Worm (Caenorhabditis elegans): ENCODE measurements around the gene del-2.

Gene del-2

DNA sequence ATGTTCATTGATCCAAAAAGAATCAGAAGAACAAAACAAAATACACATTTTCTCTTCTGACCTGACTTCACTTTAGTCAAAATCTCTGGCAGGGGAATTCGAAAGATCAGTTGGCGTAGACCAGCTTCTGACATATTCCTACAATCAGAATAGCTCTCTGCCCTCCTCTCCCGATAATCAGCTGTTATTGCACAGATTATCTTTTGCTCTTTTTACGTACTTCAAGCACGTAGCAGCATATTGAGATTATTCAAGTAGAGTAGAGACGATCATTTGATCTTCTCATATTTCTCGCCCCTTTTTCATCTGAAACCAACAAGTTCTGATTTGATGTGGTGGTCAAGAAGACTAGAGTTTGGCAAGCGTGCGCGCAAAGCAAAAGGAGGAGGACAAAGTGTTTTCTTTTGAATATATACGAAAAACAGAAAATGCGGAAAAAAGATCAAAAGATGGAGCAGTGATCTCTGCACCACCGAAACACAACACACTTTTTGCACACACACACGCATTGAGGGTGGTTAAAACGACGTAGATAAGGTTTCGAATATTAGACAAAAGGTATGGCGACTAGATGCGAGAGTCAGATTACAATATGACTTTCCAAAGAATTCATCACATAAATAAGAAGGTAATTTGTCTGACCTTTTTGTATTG, 32.0 kb upstream of the del-2 start:
- TF ChIP-seq ztf-28 (GFP tag; IDR thresholded peaks at IDR 0.05) = no peak
- TF ChIP-seq nhr-80 (tag; optimal IDR thresholded peaks at IDR 0.05) = peak; percentile 29
- TF ChIP-seq nfyb-1 (GFP tag; IDR thresholded peaks at IDR 0.05) = 0 out of 2 replicates have a peak, but pooled peaks have one; percentile 8

DNA sequence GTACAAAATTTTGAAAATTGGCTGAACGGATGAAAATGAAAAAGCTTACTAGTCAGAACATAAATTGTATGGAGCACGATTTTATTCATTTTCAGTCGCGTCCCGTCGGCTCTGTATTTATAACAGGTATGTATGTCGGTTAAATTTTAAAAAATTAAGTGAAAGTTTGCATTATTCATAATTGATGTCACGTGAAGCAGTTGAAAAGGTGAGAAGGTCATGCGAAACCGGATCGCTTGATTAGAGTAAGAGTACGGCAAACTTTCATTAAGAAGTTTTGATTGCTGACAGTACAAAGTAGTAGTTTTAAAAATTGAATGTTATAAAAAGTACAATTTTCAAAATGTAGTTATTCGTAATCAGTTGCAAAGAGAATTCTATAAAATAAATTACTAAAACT, 31.4 kb upstream of the del-2 start:
- TF ChIP-seq snpc-1.1 (tag; optimal IDR thresholded peaks at IDR 0.05; ENCODE audit: insufficient read depth) (no peak), sdz-38 (tag; optimal IDR thresholded peaks at IDR 0.05) (no peak), ekl-4 (GFP tag; IDR thresholded peaks at IDR 0.05) (no peak), C06A6.2 (GFP tag; conservative IDR thresholded peaks at IDR 0.05) (no peak), K12H6.12 (tag; optimal IDR thresholded peaks at IDR 0.05) (no peak), ceh-40 (GFP tag; IDR thresholded peaks at IDR 0.05) (no peak), tbp1 (GFP tag; optimal IDR thresholded peaks at IDR 0.05) (no peak), let-607 (tag; optimal IDR thresholded peaks at IDR 0.05) (no peak), F33H1.4 (GFP tag; IDR thresholded peaks at IDR 0.05) (no peak), F10E7.11 (tag; optimal IDR thresholded peaks at IDR 0.05) (no peak), pha-4 (tag; optimal IDR thresholded peaks at IDR 0.05) (no peak), B0261.1 (tag; optimal IDR thresholded peaks at IDR 0.05) (no peak), bed-2 (GFP tag; IDR thresholded peaks at IDR 0.05) (no peak), B0019.2 (GFP tag; conservative IDR thresholded peaks at IDR 0.05) (no peak), ceh-91 (GFP tag; IDR thresholded peaks at IDR 0.05) (no peak), die-1 (tag; optimal IDR thresholded peaks at IDR 0.05) (no peak), ama-1 (optimal IDR thresholded peaks at IDR 0.05) (no peak), ama-1 (GFP tag; optimal IDR thresholded peaks at IDR 0.05) (no peak), hrde-1 (tag; optimal IDR thresholded peaks at IDR 0.05; ENCODE audit: borderline replicate concordance) (no peak), tbx-9 (tag; optimal IDR thresholded peaks at IDR 0.05; ENCODE audit: borderline replicate concordance) (no peak)

DNA sequence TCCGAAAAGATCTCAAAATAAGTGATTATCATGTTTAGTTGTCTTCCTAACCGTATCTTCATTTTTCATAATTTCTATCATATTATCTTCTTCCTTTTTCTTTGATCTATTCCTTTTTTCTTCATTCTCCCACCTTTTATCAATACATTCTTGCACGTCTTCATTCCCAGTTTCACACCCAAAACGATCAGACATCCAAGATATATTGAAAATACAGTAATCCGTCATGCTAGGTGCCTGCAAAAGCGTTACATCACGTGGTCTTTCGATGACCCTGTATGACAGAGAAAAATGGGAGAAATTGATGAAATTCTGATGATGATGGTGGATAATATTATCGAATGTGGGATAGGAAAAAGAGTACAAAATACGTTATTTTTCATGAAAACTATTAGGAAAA, 30.6 kb upstream of the del-2 start:
- TF ChIP-seq somi-1 (GFP tag; optimal IDR thresholded peaks at IDR 0.05) (peak; percentile 82), F57A8.1 (GFP tag; optimal IDR thresholded peaks at IDR 0.05) (no peak), repo-1 (tag; optimal IDR thresholded peaks at IDR 0.05) (no peak), lin-40 (tag; optimal IDR thresholded peaks at IDR 0.05) (peak; percentile 53), cebp-1 (GFP tag; IDR thresholded peaks at IDR 0.05) (no peak), cebp-1 (tag; optimal IDR thresholded peaks at IDR 0.05) (peak; percentile 33), K12H6.12 (tag; optimal IDR thresholded peaks at IDR 0.05) (no peak), ztf-26 (tag; optimal IDR thresholded peaks at IDR 0.05) (peak; percentile 47)

DNA sequence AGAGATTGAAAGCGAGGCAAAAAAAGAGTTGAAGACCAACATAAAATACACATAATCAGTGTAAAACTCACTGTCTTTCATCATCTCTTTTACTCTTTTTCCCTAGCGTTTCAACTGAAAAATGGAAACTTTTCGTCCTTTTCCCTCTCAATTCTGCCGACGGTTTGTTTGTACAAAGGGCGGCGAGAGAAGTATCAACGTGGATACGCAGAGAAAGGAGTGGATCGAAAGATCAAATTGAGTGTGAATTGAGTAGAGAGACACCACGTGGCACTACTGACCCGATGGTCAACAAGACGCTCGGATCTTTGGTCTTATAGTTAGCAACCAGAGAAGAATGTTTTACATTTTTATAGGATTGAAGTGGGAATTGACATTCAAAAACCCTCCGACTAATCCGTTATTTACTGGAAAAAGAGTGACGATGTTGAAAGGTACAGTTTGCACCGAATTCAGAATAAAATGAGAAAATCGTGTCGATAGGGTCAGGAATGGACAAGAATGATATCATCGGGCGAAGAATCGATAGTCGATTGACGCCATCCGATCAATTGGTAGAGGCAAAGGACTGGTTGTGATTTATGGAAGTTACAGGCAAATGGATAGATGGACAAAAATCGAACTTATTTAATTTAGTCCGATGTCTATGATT, 29.3 kb upstream of the del-2 start:
- TF ChIP-seq rpc-1 (optimal IDR thresholded peaks at IDR 0.05) (no peak), rpc-1 (tag; optimal IDR thresholded peaks at IDR 0.05) (no peak), nhr-120 (GFP tag; IDR thresholded peaks at IDR 0.05) (no peak), madf-3 (GFP tag; IDR thresholded peaks at IDR 0.05) (no peak), Y79H2A.3 (GFP tag; conservative IDR thresholded peaks at IDR 0.05) (no peak), F22D6.2 (tag; optimal IDR thresholded peaks at IDR 0.05) (no peak), hsf-1 (GFP tag; IDR thresholded peaks at IDR 0.05) (no peak), nhr-27 (tag; optimal IDR thresholded peaks at IDR 0.05) (no peak), snpc-4 (GFP tag; optimal IDR thresholded peaks at IDR 0.05) (no peak), snpc-4 (tag; optimal IDR thresholded peaks at IDR 0.05) (peak in 1 of 4 experiments; percentile 11), ztf-18 (tag; optimal IDR thresholded peaks at IDR 0.05) (no peak), let-607 (tag; optimal IDR thresholded peaks at IDR 0.05) (peak in 1 of 2 experiments; percentile 46), madf-6 (GFP tag; IDR thresholded peaks at IDR 0.05) (no peak), snpc-1.3 (tag; optimal IDR thresholded peaks at IDR 0.05; ENCODE audit: insufficient read depth) (no peak), Y53F4B.3 (GFP tag; IDR thresholded peaks at IDR 0.05) (no peak), madf-8 (GFP tag; conservative IDR thresholded peaks at IDR 0.05) (no peak), tbp1 (GFP tag; optimal IDR thresholded peaks at IDR 0.05) (peak; percentile 23), nhr-80 (tag; optimal IDR thresholded peaks at IDR 0.05) (peak; percentile 88)
